Worm (Caenorhabditis elegans) whole organism, L1 larva: ENCODE measurements around the gene F01D5.1.

Source experiments
- aly-2 ChIP-seq: fragments of 150-350 bp; optimal IDR thresholded peaks from 2 replicates; lab custom pipeline; 2014; ENCODE audit warnings: missing biosample characterization, missing genetic modification characterization
- ceh-90 ChIP-seq: sonication (generic microtip); optimal IDR thresholded peaks from 2 replicates; lab custom pipeline; 2016; ENCODE audit warnings: missing genetic modification characterization, missing compliant biosample characterization
- fkh-4 ChIP-seq: sonication (generic microtip); optimal IDR thresholded peaks from 2 replicates; lab custom pipeline; 2016; ENCODE audit warnings: missing compliant biosample characterization, missing genetic modification characterization, borderline replicate concordance
- fkh-8 ChIP-seq: sonication (generic microtip); optimal IDR thresholded peaks from 2 replicates; lab custom pipeline; 2016; ENCODE audit warnings: mild to moderate bottlenecking, missing genetic modification characterization, missing compliant biosample characterization
- jun-1 ChIP-seq: fragments of 150-350 bp; optimal IDR thresholded peaks from 2 replicates; lab custom pipeline; 2014; ENCODE audit warnings: missing biosample characterization, missing genetic modification reagents, missing genetic modification characterization
- mef-2 ChIP-seq: fragments of 150-350 bp; optimal IDR thresholded peaks from 2 replicates; lab custom pipeline; 2014; ENCODE audit warnings: missing biosample characterization, missing genetic modification characterization
- mep-1 ChIP-seq: fragments of 150-350 bp; optimal IDR thresholded peaks from 2 replicates; lab custom pipeline; 2014; ENCODE audit warnings: missing biosample characterization, missing genetic modification characterization
- nhr-20 ChIP-seq: sonication (generic microtip); optimal IDR thresholded peaks from 2 replicates; lab custom pipeline; 2016; ENCODE audit warnings: mild to moderate bottlenecking, missing genetic modification characterization, missing compliant biosample characterization
- pqm-1 ChIP-seq: sonication (generic microtip); optimal IDR thresholded peaks from 3 replicates; lab custom pipeline; 2017; ENCODE audit warnings: missing biosample characterization, missing genetic modification characterization
- snpc-4 ChIP-seq: fragments of 150-350 bp; optimal IDR thresholded peaks from 2 replicates; lab custom pipeline; 2014; ENCODE audit warnings: missing biosample characterization, missing genetic modification characterization
- unc-130 ChIP-seq: fragments of 150-350 bp; optimal IDR thresholded peaks from 2 replicates; lab custom pipeline; 2017; ENCODE audit warnings: missing biosample characterization, missing genetic modification characterization, inconsistent platforms
- unc-62 ChIP-seq: fragments of 150-350 bp; optimal IDR thresholded peaks from 2 replicates; lab custom pipeline; 2014; ENCODE audit warnings: missing biosample characterization, missing genetic modification reagents, missing genetic modification characterization
- ztf-4 ChIP-seq: fragments of 150-350 bp; optimal IDR thresholded peaks from 2 replicates; lab custom pipeline; 2014; ENCODE audit warnings: missing biosample characterization, missing genetic modification characterization

DNA sequence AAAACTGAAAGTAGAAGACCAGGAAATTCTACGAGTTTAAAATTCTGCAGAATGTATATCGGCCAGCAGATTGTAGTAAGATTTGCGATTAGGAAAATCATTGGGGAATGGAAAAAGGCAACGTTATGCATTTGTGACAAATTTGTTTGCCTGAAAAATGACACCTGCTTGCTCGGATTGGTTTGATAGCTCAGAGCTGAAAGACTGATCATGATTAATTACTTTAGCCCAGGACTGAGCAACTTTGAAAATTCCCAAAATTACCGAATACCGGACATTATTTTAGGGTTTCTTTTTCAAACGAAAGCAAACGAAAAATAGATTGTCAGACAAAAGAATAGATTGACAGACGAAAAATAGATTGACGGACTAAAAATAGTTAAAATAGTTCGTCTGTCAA is 12.8 kb downstream of the F01D5.1 start, which contains the start of gene sre-47:
- TF ChIP-seq fkh-4: no peak
- TF ChIP-seq mef-2 (tag; lab: Kevin White, UChicago): no peak
- no peak for TF ChIP-seq unc-130
- TF ChIP-seq snpc-4 (tag; lab: Kevin White, UChicago): no peak
- TF ChIP-seq mep-1 (tag; lab: Kevin White, UChicago): no peak
- TF ChIP-seq aly-2: no peak
- no peak for TF ChIP-seq ztf-4 (tag; lab: Kevin White, UChicago)
- no peak for TF ChIP-seq ceh-90
- TF ChIP-seq fkh-8 (tag; lab: Kevin White, UChicago): no peak
- no peak for TF ChIP-seq nhr-20
- no peak for TF ChIP-seq pqm-1 (tag; lab: Kevin White, UChicago)
- TF ChIP-seq unc-62 (GFP tag; lab: Kevin White, UChicago): no peak
- TF ChIP-seq jun-1 (tag; lab: Kevin White, UChicago): no peak
